Fruit fly (Drosophila melanogaster): ENCODE data around the gene RnpS1.

DNA sequence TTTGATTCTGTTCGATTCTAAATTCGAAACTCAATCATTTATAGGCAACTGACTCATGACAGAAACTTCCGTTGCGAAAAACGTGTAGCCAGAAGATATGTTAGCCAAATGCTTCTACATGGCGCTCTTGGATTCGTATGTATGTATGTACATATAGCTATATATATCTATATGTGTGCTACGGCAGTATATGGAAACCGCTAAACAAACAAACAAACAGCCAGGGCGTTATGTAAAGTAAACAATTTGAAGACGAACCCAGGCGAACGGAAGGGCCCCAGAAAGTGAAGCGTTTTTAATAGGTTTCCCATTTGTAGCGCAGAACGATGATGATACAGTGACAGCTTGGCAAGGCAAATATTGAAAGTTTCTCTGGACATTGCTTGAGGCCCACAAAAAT, 21.9 kb upstream of the RnpS1 start:
- TF ChIP-seq Dif (GFP tag; optimal IDR thresholded peaks at IDR 0.05; ENCODE audit: partially characterized antibody) (no peak), OdsH (GFP tag; optimal IDR thresholded peaks at IDR 0.05) (no peak), Jra (GFP tag; optimal IDR thresholded peaks at IDR 0.05) (no peak), tai (GFP tag; optimal IDR thresholded peaks at IDR 0.05) (no peak), sage (GFP tag; optimal IDR thresholded peaks at IDR 0.05) (no peak), woc (GFP tag; optimal IDR thresholded peaks at IDR 0.05) (no peak), Abd-B (GFP tag; optimal IDR thresholded peaks at IDR 0.05) (no peak)

All from whole organism, wandering third instar larva.